Fruit fly (Drosophila melanogaster) ovary, adult (tissue): ENCODE data around the gene CG6418.

Experiments
- CG17801 ChIP-seq: fragments of 200-800 bp; optimal IDR thresholded peaks from 2 replicates; lab custom pipeline; 2019; ENCODE audit warnings: missing biosample characterization, mild to moderate bottlenecking, missing genetic modification characterization, moderate library complexity; ENCODE audit not compliant: partially characterized antibody

The CG6418 gene

DNA sequence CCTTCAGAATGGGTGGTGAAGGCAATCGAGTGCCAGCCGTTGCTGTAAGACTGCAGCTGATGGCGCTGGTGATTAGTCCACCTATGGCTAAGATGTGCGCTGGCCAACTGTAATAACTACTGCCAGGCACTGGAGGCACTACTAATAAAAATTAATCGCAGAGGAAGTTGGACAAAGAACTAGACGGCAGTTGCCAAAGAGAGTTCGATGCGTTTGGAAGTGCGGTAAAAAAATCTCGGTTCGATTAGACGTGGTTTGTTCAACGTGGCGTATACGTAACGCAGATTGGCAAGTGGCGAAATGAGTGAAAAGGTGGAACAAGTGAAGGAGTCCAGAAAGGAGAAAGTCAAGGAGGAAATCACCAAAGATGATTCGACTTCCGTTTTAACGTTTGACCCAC lies 43.6 kb downstream of the CG6418 start, which contains the start of gene tna:
tna (plus strand) TSS at position 301 of the 400 bp plus-strand sequence.
- TF ChIP-seq CG17801 (GFP tag; lab: Kevin White, UChicago), result no peak

DNA sequence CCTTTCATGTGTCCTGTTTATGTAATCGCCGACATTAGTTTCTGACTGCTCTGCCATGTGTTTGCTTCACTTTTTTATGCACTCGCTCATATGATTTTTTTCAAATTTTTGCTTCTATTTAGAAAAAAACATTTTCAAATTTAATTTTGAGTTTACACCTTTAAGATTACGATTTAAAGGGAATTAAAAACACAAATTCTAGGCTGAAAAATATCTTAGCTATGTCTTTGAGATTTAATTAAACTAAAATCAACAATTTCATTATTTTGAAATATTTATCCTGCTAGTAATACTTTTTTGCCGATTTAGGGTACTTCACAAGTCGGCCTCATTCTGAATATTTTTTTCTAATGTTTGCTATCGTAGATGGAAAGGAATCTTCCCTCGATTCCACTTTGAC lies 45.6 kb downstream of the CG6418 start:
- TF ChIP-seq CG17801 (GFP tag; lab: Kevin White, UChicago), result no peak

- no peak for TF ChIP-seq CG17801 (GFP tag; lab: Kevin White, UChicago)
These were observed 49.7 kb downstream of the CG6418 start for dm6 chr3L:10829160-10829559.

dm6 chr3L:10827348-10827747 lies 51.5 kb downstream of the CG6418 start:
- TF ChIP-seq CG17801 (GFP tag; lab: Kevin White, UChicago), result no peak
